Fruit fly (Drosophila melanogaster) whole organism, adult: ENCODE data around the gene Svip.
A peak's percentile ranks its signal among the peaks of the same experiment; 100 is the strongest.

ENCODE experiments used
- CG11617 ChIP-seq: fragments of 200-800 bp; sonication (Bioruptor generic); optimal IDR thresholded peaks from 2 replicates; lab custom pipeline; 2017; ENCODE audit warnings: mild to moderate bottlenecking, missing biosample characterization, missing genetic modification reagents, missing genetic modification characterization
- CG12768 ChIP-seq: fragments of 200-800 bp; sonication (Bioruptor generic); optimal IDR thresholded peaks from 2 replicates; lab custom pipeline; 2017; ENCODE audit warnings: missing biosample characterization, missing genetic modification characterization, mild to moderate bottlenecking, moderate library complexity, missing genetic modification reagents
- CG14711 ChIP-seq: fragments of 200-800 bp; sonication (Bioruptor generic); optimal IDR thresholded peaks from 2 replicates; lab custom pipeline; 2018; ENCODE audit warnings: missing biosample characterization, mild to moderate bottlenecking, missing genetic modification characterization, moderate library complexity
- CG1620 ChIP-seq: fragments of 200-800 bp; sonication (Bioruptor generic); optimal IDR thresholded peaks from 2 replicates; lab custom pipeline; 2016; ENCODE audit warnings: missing biosample characterization, missing genetic modification characterization
- CG33017 ChIP-seq: fragments of 200-800 bp; sonication (Bioruptor generic); optimal IDR thresholded peaks from 2 replicates; lab custom pipeline; 2018; ENCODE audit warnings: missing biosample characterization, mild to moderate bottlenecking, missing genetic modification characterization, moderate library complexity
- CG5204 ChIP-seq: fragments of 200-800 bp; sonication (Bioruptor generic); optimal IDR thresholded peaks from 2 replicates; lab custom pipeline; 2016; ENCODE audit warnings: missing biosample characterization, missing genetic modification characterization
- CG7045 ChIP-seq: fragments of 200-800 bp; sonication (Bioruptor generic); optimal IDR thresholded peaks from 2 replicates; lab custom pipeline; 2017; ENCODE audit warnings: missing biosample characterization, mild to moderate bottlenecking, missing genetic modification characterization
- CG7101 ChIP-seq: fragments of 200-800 bp; sonication (Bioruptor generic); optimal IDR thresholded peaks from 2 replicates; lab custom pipeline; 2018; ENCODE audit warnings: missing biosample characterization, mild to moderate bottlenecking, missing genetic modification characterization, moderate library complexity
- Clk ChIP-seq: fragments of 200-800 bp; sonication (Bioruptor generic); optimal IDR thresholded peaks from 2 replicates; lab custom pipeline; 2017; ENCODE audit warnings: missing biosample characterization, missing genetic modification characterization
- Crg-1 ChIP-seq: fragments of 200-800 bp; sonication (Bioruptor generic); optimal IDR thresholded peaks from 2 replicates; lab custom pipeline; 2016; ENCODE audit warnings: missing biosample characterization, missing genetic modification characterization
- Hr96 ChIP-seq: fragments of 200-800 bp; sonication (Bioruptor generic); optimal IDR thresholded peaks from 2 replicates; lab custom pipeline; 2016; ENCODE audit warnings: missing biosample characterization, missing genetic modification characterization
- Mnt ChIP-seq: fragments of 200-800 bp; sonication (Bioruptor generic); optimal IDR thresholded peaks from 2 replicates; lab custom pipeline; 2016; ENCODE audit warnings: missing biosample characterization, mild to moderate bottlenecking, missing genetic modification characterization
- bab1 ChIP-seq: fragments of 200-800 bp; sonication (Bioruptor generic); optimal IDR thresholded peaks from 3 replicates; lab custom pipeline; 2019; ENCODE audit warnings: missing biosample characterization, mild to moderate bottlenecking, missing genetic modification characterization, moderate library complexity
- cic ChIP-seq: fragments of 200-800 bp; sonication (Bioruptor generic); optimal IDR thresholded peaks from 2 replicates; lab custom pipeline; 2017; ENCODE audit warnings: missing biosample characterization, mild to moderate bottlenecking, missing genetic modification characterization, moderate library complexity
- cnc ChIP-seq, 2 experiments: fragments of >200 bp; optimal IDR thresholded peaks; 2 replicates each; lab custom pipeline; 2017
- kay ChIP-seq: fragments of 200-800 bp; sonication (Bioruptor generic); peaks from one replicate; lab custom pipeline; 2016; ENCODE audit warnings: missing biosample characterization, missing genetic modification characterization, borderline replicate concordance
- ovo ChIP-seq: fragments of 200-800 bp; sonication (Bioruptor generic); optimal IDR thresholded peaks from 2 replicates; lab custom pipeline; 2016; ENCODE audit warnings: missing biosample characterization, missing genetic modification characterization
- pad ChIP-seq: fragments of 200-800 bp; sonication (Bioruptor generic); optimal IDR thresholded peaks from 3 replicates; lab custom pipeline; 2017; ENCODE audit warnings: missing biosample characterization, missing genetic modification characterization, mild to moderate bottlenecking, moderate library complexity, missing genetic modification reagents
- tj ChIP-seq: fragments of 200-800 bp; sonication (Bioruptor generic); optimal IDR thresholded peaks from 3 replicates; lab custom pipeline; 2017; ENCODE audit warnings: missing biosample characterization, mild to moderate bottlenecking, missing genetic modification characterization, moderate library complexity
- toe ChIP-seq: fragments of 200-800 bp; sonication (Bioruptor generic); optimal IDR thresholded peaks from 2 replicates; lab custom pipeline; 2016; ENCODE audit warnings: missing biosample characterization, missing genetic modification characterization

Gene Svip

dm6 chr3L:9366850-9367430 lies 8.1 kb downstream of the Svip start, which contains the start of the genes Klp67A and CG4452:
TSS of gene Klp67A (minus strand) at chr3L:9367046.
TSS of gene CG4452 (plus strand) at chr3L:9367377.
- TF ChIP-seq pad (GFP tag; lab: Kevin White, UChicago) (peak; percentile 30), ovo (GFP tag; lab: Kevin White, UChicago) (peak; percentile 39), toe (GFP tag; lab: Kevin White, UChicago) (no peak), CG14711 (peak; percentile 76), Crg-1 (no peak), cic (no peak), Mnt (GFP tag; lab: Kevin White, UChicago) (peak; percentile 36), Hr96 (GFP tag; lab: Kevin White, UChicago) (no peak), CG33017 (tag; lab: Kevin White, UChicago) (peak; percentile 13), CG1620 (GFP tag; lab: Kevin White, UChicago) (peak; percentile 56), CG7101 (tag; lab: Kevin White, UChicago) (peak; percentile 13), kay (peak; percentile 17), CG11617 (GFP tag; lab: Kevin White, UChicago) (peak; percentile 64), CG12768 (GFP tag; lab: Kevin White, UChicago) (peak; percentile 27)

dm6 chr3L:9367431-9367867 lies 8.7 kb downstream of the Svip start:
- TF ChIP-seq cnc (optimal IDR thresholded peaks at IDR 0.05; lab: Kevin White, UChicago) (no peak), CG7101 (tag; lab: Kevin White, UChicago) (no peak), toe (GFP tag; lab: Kevin White, UChicago) (no peak), Crg-1 (no peak), CG7045 (no peak), CG33017 (tag; lab: Kevin White, UChicago) (no peak), Mnt (GFP tag; lab: Kevin White, UChicago) (no peak), kay (peak; percentile 85), ovo (GFP tag; lab: Kevin White, UChicago) (no peak), CG12768 (GFP tag; lab: Kevin White, UChicago) (peak; percentile 16), pad (GFP tag; lab: Kevin White, UChicago) (no peak), CG14711 (no peak), CG1620 (GFP tag; lab: Kevin White, UChicago) (no peak), Clk (GFP tag; lab: Kevin White, UChicago) (no peak), Hr96 (GFP tag; lab: Kevin White, UChicago) (no peak), bab1 (GFP tag; lab: Kevin White, UChicago) (peak; percentile 13), tj (peak; percentile 100), CG11617 (GFP tag; lab: Kevin White, UChicago) (peak; percentile 60), cic (peak; percentile 67), CG5204 (GFP tag; lab: Kevin White, UChicago) (no peak)

dm6 chr3L:9368665-9369064 lies 9.9 kb downstream of the Svip start:
- no peak for TF ChIP-seq ovo (GFP tag; lab: Kevin White, UChicago)
- TF ChIP-seq CG7101 (tag; lab: Kevin White, UChicago), result no peak
- TF ChIP-seq cic, result no peak
- TF ChIP-seq bab1 (GFP tag; lab: Kevin White, UChicago), result no peak
- no peak for TF ChIP-seq toe (GFP tag; lab: Kevin White, UChicago)
- no peak for TF ChIP-seq CG33017 (tag; lab: Kevin White, UChicago)
- no peak for TF ChIP-seq CG12768 (GFP tag; lab: Kevin White, UChicago)
- no peak for TF ChIP-seq Mnt (GFP tag; lab: Kevin White, UChicago)
- TF ChIP-seq Crg-1, result no peak

dm6 chr3L:9370907-9371365 lies 12.1 kb downstream of the Svip start, which contains the start of gene Fdx1:
TSS of gene Fdx1 (minus strand) at chr3L:9371238.
- TF ChIP-seq Crg-1, result peak; percentile 12
- peak; percentile 88 for TF ChIP-seq tj
- no peak for TF ChIP-seq toe (GFP tag; lab: Kevin White, UChicago)
- peak; percentile 61 for TF ChIP-seq CG7101 (tag; lab: Kevin White, UChicago)
- TF ChIP-seq CG11617 (GFP tag; lab: Kevin White, UChicago), result peak; percentile 48
- TF ChIP-seq Mnt (GFP tag; lab: Kevin White, UChicago), result peak; percentile 40
- TF ChIP-seq CG12768 (GFP tag; lab: Kevin White, UChicago), result no peak
- peak; percentile 49 for TF ChIP-seq CG14711
- peak; percentile 56 for TF ChIP-seq bab1 (GFP tag; lab: Kevin White, UChicago)
- TF ChIP-seq Clk (GFP tag; lab: Kevin White, UChicago), result peak; percentile 22
- peak; percentile 18 for TF ChIP-seq pad (GFP tag; lab: Kevin White, UChicago)
- no peak for TF ChIP-seq CG7045
- no peak for TF ChIP-seq Hr96 (GFP tag; lab: Kevin White, UChicago)
- TF ChIP-seq cic, result no peak
- TF ChIP-seq ovo (GFP tag; lab: Kevin White, UChicago), result no peak
- TF ChIP-seq kay, result peak; percentile 88

dm6 chr3L:9372278-9372975 lies 13.6 kb downstream of the Svip start, which contains the start of the genes Hsp67Bc, CG4456 and Hsp22:
TSS of gene Hsp67Bc (minus strand) at chr3L:9372497.
TSS of gene CG4456 (plus strand) at chr3L:9372722.
TSS of gene Hsp22 (plus strand) at chr3L:9372931.
- TF ChIP-seq Mnt (GFP tag; lab: Kevin White, UChicago), result no peak
- peak; percentile 33 for TF ChIP-seq CG12768 (GFP tag; lab: Kevin White, UChicago)
- TF ChIP-seq CG14711, result no peak
- TF ChIP-seq cic, result peak; percentile 39
- no peak for TF ChIP-seq CG7101 (tag; lab: Kevin White, UChicago)
- TF ChIP-seq ovo (GFP tag; lab: Kevin White, UChicago), result peak; percentile 19
